Worm (Caenorhabditis elegans): ENCODE data around the gene prde-1.

DNA sequence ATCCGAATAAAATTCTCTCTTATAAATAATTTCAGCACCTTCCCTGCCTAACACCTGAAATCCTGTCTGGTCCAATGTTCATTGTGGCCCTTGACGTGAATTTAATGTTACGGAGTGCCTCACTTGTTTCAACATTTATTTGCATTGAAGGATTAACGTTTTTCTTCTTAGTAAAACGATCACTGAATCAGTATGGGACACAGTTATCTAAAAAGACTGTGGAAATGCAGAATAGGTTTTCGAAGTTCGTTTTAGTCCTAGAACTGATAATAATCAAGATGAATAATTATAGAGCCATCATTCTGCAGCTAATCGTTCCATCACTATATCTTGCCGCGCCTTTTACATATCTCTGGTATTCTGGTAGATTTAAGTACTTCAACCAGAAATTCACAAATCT is 42.9 kb upstream of the prde-1 start, which contains the start of gene srh-219:
- TF ChIP-seq W03F9.2 (tag; optimal IDR thresholded peaks at IDR 0.05) (no peak), dao-5 (tag; optimal IDR thresholded peaks at IDR 0.05) (no peak), him-1 (tag; optimal IDR thresholded peaks at IDR 0.05) (no peak)
